Worm (Caenorhabditis elegans) whole organism, L2 larva: ENCODE measurements around the gene spe-51.
"Not testable (repeated sequence)": the region's sequence is repeated elsewhere in the genome, so short reads cannot be mapped to it uniquely, and the experiment has no call there.

Source experiments
- C34F6.9 ChIP-seq: fragments of 150-350 bp; optimal IDR thresholded peaks from 2 replicates; lab custom pipeline; 2014; ENCODE audit warnings: missing biosample characterization, missing genetic modification characterization
- F13H6.1 ChIP-seq: sonication (generic microtip); optimal IDR thresholded peaks from 2 replicates; lab custom pipeline; 2016; ENCODE audit warnings: missing genetic modification characterization, missing compliant biosample characterization
- R02D3.7 ChIP-seq: fragments of 150-350 bp; optimal IDR thresholded peaks from 2 replicates; lab custom pipeline; 2014; ENCODE audit warnings: missing biosample characterization, missing genetic modification characterization
- Y55F3AM.14 ChIP-seq: fragments of 200-800 bp; sonication (Bioruptor generic); optimal IDR thresholded peaks from 2 replicates; lab custom pipeline; 2018; ENCODE audit warnings: mild to moderate bottlenecking, missing genetic modification characterization, missing compliant biosample characterization
- ZK546.5 ChIP-seq: sonication (generic microtip); optimal IDR thresholded peaks from 2 replicates; lab custom pipeline; 2017; ENCODE audit warnings: missing biosample characterization, missing genetic modification characterization
- aly-2 ChIP-seq: fragments of 150-350 bp; optimal IDR thresholded peaks from 2 replicates; lab custom pipeline; 2014; ENCODE audit warnings: missing biosample characterization, missing genetic modification characterization
- ama-1 ChIP-seq: fragments of 150-350 bp; optimal IDR thresholded peaks from 2 replicates; lab custom pipeline; 2018; ENCODE audit warnings: inconsistent platforms
- blmp-1 ChIP-seq: sonication (generic microtip); optimal IDR thresholded peaks from 2 replicates; lab custom pipeline; 2017; ENCODE audit warnings: missing genetic modification characterization, mild to moderate bottlenecking, missing compliant biosample characterization, antibody characterized with exemption, moderate library complexity; ENCODE audit not compliant: insufficient read depth
- ceh-82 ChIP-seq: fragments of 150-350 bp; optimal IDR thresholded peaks from 2 replicates; lab custom pipeline; 2014; ENCODE audit warnings: missing biosample characterization, missing genetic modification characterization
- crh-2 ChIP-seq: sonication (generic microtip); optimal IDR thresholded peaks from 2 replicates; lab custom pipeline; 2017; ENCODE audit warnings: missing biosample characterization, missing genetic modification characterization
- egl-27 ChIP-seq: sonication (generic microtip); optimal IDR thresholded peaks from 3 replicates; lab custom pipeline; 2017; ENCODE audit warnings: missing biosample characterization, missing genetic modification reagents, missing genetic modification characterization
- fos-1 ChIP-seq: fragments of 150-350 bp; optimal IDR thresholded peaks from 2 replicates; lab custom pipeline; 2014; ENCODE audit warnings: missing biosample characterization, missing genetic modification characterization
- gmeb-1 ChIP-seq: fragments of 150-350 bp; optimal IDR thresholded peaks from 2 replicates; lab custom pipeline; 2014; ENCODE audit warnings: missing biosample characterization, missing genetic modification characterization
- lin-13 ChIP-seq: fragments of 150-350 bp; optimal IDR thresholded peaks from 2 replicates; lab custom pipeline; 2014; ENCODE audit warnings: missing biosample characterization, missing genetic modification reagents, missing genetic modification characterization
- lsy-2 ChIP-seq, 2 experiments: fragments of 150-350 bp in 1 of 2; sonication (generic microtip) in 1 of 2; optimal IDR thresholded peaks; 2 replicates each; lab custom pipeline; 2014 to 2017; ENCODE audit warnings: missing biosample characterization in 2 of 2, missing genetic modification characterization in 2 of 2
- mab-5 ChIP-seq: fragments of 150-350 bp; optimal IDR thresholded peaks from 2 replicates; lab custom pipeline; 2014; ENCODE audit warnings: missing biosample characterization, missing genetic modification characterization
- mbf-1 ChIP-seq: sonication (generic microtip); optimal IDR thresholded peaks from 2 replicates; lab custom pipeline; 2017; ENCODE audit warnings: missing biosample characterization, missing genetic modification characterization
- nhr-10 ChIP-seq: sonication (generic microtip); optimal IDR thresholded peaks from 2 replicates; lab custom pipeline; 2017; ENCODE audit warnings: missing biosample characterization, missing genetic modification characterization
- nhr-11 ChIP-seq: fragments of 150-350 bp; optimal IDR thresholded peaks from 2 replicates; lab custom pipeline; 2014; ENCODE audit warnings: missing biosample characterization, missing genetic modification characterization
- nhr-129 ChIP-seq: fragments of 150-350 bp; optimal IDR thresholded peaks from 2 replicates; lab custom pipeline; 2014; ENCODE audit warnings: missing biosample characterization, missing genetic modification characterization
- nhr-21 ChIP-seq: fragments of 150-350 bp; optimal IDR thresholded peaks from 2 replicates; lab custom pipeline; 2014; ENCODE audit warnings: missing biosample characterization, missing genetic modification characterization
- nhr-25 ChIP-seq: fragments of 150-350 bp; sonication (generic microtip); optimal IDR thresholded peaks from 3 replicates; lab custom pipeline; 2014; ENCODE audit warnings: missing biosample characterization, missing genetic modification characterization
- nhr-6 ChIP-seq: fragments of 150-350 bp; optimal IDR thresholded peaks from 2 replicates; lab custom pipeline; 2014; ENCODE audit warnings: missing biosample characterization, missing genetic modification characterization
- peb-1 ChIP-seq: fragments of 150-350 bp; optimal IDR thresholded peaks from 2 replicates; lab custom pipeline; 2014; ENCODE audit warnings: missing biosample characterization, missing genetic modification characterization
- sem-4 ChIP-seq: fragments of 150-350 bp; optimal IDR thresholded peaks from 2 replicates; lab custom pipeline; 2014; ENCODE audit warnings: missing biosample characterization, missing genetic modification reagents, missing genetic modification characterization
- skn-1 ChIP-seq: sonication (generic microtip); optimal IDR thresholded peaks from 2 replicates; lab custom pipeline; 2017; ENCODE audit warnings: missing biosample characterization, missing genetic modification characterization
- sma-3 ChIP-seq: sonication (generic microtip); optimal IDR thresholded peaks from 2 replicates; lab custom pipeline; 2016; ENCODE audit warnings: missing genetic modification reagents, missing genetic modification characterization, missing compliant biosample characterization
- sma-9 ChIP-seq, 2 experiments: fragments of 150-350 bp in 1 of 2; sonication (generic microtip) in 1 of 2; optimal IDR thresholded peaks; 2 replicates each; lab custom pipeline; 2014 to 2016; ENCODE audit warnings: missing genetic modification characterization in 2 of 2, mild to moderate bottlenecking in 1 of 2, missing biosample characterization in 1 of 2, missing compliant biosample characterization in 1 of 2, missing genetic modification reagents in 1 of 2, moderate library complexity in 1 of 2
- unc-39 ChIP-seq: fragments of 150-350 bp; optimal IDR thresholded peaks from 2 replicates; lab custom pipeline; 2014; ENCODE audit warnings: missing biosample characterization, missing genetic modification characterization
- unc-55 ChIP-seq: fragments of 150-350 bp; sonication (generic microtip); optimal IDR thresholded peaks from 3 replicates; lab custom pipeline; 2014; ENCODE audit warnings: missing biosample characterization, missing genetic modification reagents, missing genetic modification characterization
- unc-62 ChIP-seq: fragments of 150-350 bp; optimal IDR thresholded peaks from 2 replicates; lab custom pipeline; 2014; ENCODE audit warnings: missing biosample characterization, missing genetic modification reagents, missing genetic modification characterization
- ztf-11 ChIP-seq: sonication (generic microtip); optimal IDR thresholded peaks from 2 replicates; lab custom pipeline; 2017; ENCODE audit warnings: missing biosample characterization, missing genetic modification characterization
- ztf-4 ChIP-seq: fragments of 150-350 bp; optimal IDR thresholded peaks from 2 replicates; lab custom pipeline; 2014; ENCODE audit warnings: missing biosample characterization, missing genetic modification characterization

Gene spe-51

ce11 chrIV:4724562-4724961 is 32.0 kb downstream of the spe-51 start, which contains the start of gene K08F11.1:
K08F11.1 (plus strand) TSS chrIV:4724862.
- TF ChIP-seq ztf-11 (tag; lab: Kevin White, UChicago) (no peak), nhr-10 (no peak), peb-1 (no peak), skn-1 (tag; lab: Kevin White, UChicago) (no peak), ztf-4 (tag; lab: Kevin White, UChicago) (no peak), R02D3.7 (tag; lab: Kevin White, UChicago) (no peak), ZK546.5 (tag; lab: Kevin White, UChicago) (no peak), unc-62 (GFP tag; lab: Kevin White, UChicago) (no peak), mbf-1 (tag; lab: Kevin White, UChicago) (no peak), nhr-6 (tag; lab: Kevin White, UChicago) (no peak), unc-39 (tag; lab: Kevin White, UChicago) (no peak), aly-2 (no peak), ama-1 (no peak), nhr-11 (tag; lab: Kevin White, UChicago) (no peak), egl-27 (tag; lab: Kevin White, UChicago) (no peak), sem-4 (no peak), sma-3 (GFP tag; lab: Kevin White, UChicago) (no peak), ceh-82 (tag; lab: Kevin White, UChicago) (no peak)

DNA sequence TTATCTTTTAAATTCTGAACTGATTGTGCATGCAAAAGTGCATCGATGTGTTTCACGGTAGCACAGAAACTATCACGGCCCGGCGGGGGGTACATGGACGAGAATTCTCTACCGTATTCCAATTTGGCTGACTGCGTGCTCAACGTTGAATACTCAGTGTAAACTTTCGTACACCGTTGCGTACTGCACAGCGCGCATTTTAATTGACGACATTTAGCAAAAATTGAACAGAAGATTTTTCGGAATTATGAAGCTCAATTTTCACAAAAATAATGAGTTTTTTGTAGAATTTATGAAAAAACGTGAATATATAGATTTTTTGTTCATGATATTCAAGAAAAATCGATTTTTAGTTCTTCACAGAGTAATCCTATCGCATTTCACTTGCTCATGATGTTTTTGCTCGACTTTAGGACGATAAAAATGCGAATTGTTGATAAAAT is 32.9 kb downstream of the spe-51 start:
- TF ChIP-seq ztf-4 (tag; lab: Kevin White, UChicago): peak; percentile 19
- peak; percentile 35 for TF ChIP-seq unc-55 (GFP tag; lab: Kevin White, UChicago)
- peak; percentile 36 for TF ChIP-seq crh-2 (tag; lab: Kevin White, UChicago)
- TF ChIP-seq C34F6.9 (tag; lab: Kevin White, UChicago): peak; percentile 32
- TF ChIP-seq nhr-25 (tag; lab: Kevin White, UChicago): peak; percentile 65
- TF ChIP-seq ZK546.5 (tag; lab: Kevin White, UChicago): peak; percentile 74
- TF ChIP-seq lin-13 (GFP tag; lab: Kevin White, UChicago): peak; percentile 68
- TF ChIP-seq nhr-129 (tag; lab: Kevin White, UChicago): peak; percentile 29
- TF ChIP-seq R02D3.7 (tag; lab: Kevin White, UChicago): peak; percentile 21
- TF ChIP-seq sma-3 (GFP tag; lab: Kevin White, UChicago): peak; percentile 86
- TF ChIP-seq mab-5: peak; percentile 16
- TF ChIP-seq nhr-21 (tag; lab: Kevin White, UChicago): peak; percentile 65
- TF ChIP-seq blmp-1 (tag; lab: Kevin White, UChicago): peak; percentile 13
- TF ChIP-seq nhr-6 (tag; lab: Kevin White, UChicago): peak; percentile 11
- TF ChIP-seq gmeb-1 (tag; lab: Kevin White, UChicago): peak; percentile 58
- peak; percentile 50 for TF ChIP-seq sma-9 (GFP tag; optimal IDR thresholded peaks at IDR 0.05; lab: Kevin White, UChicago)
- TF ChIP-seq sma-9 (tag; optimal IDR thresholded peaks at IDR 0.05; lab: Kevin White, UChicago): not testable (repeated sequence)
- peak; percentile 81 for TF ChIP-seq F13H6.1 (tag; lab: Kevin White, UChicago)
- peak; percentile 95 to 98 for TF ChIP-seq lsy-2 (tag; optimal IDR thresholded peaks at IDR 0.05; lab: Kevin White, UChicago)
- TF ChIP-seq nhr-11 (tag; lab: Kevin White, UChicago): peak; percentile 34

- TF ChIP-seq R02D3.7 (tag; lab: Kevin White, UChicago) (peak; percentile 34), F13H6.1 (tag; lab: Kevin White, UChicago) (peak; percentile 90), C34F6.9 (tag; lab: Kevin White, UChicago) (peak; percentile 62), Y55F3AM.14 (GFP tag; lab: Kevin White, UChicago) (peak; percentile 91), sma-3 (GFP tag; lab: Kevin White, UChicago) (peak; percentile 95), gmeb-1 (tag; lab: Kevin White, UChicago) (peak; percentile 65), nhr-25 (tag; lab: Kevin White, UChicago) (peak; percentile 83), mab-5 (peak; percentile 68), sem-4 (peak; percentile 46), ztf-4 (tag; lab: Kevin White, UChicago) (peak; percentile 5), ceh-82 (tag; lab: Kevin White, UChicago) (peak; percentile 4), fos-1 (tag; lab: Kevin White, UChicago) (peak; percentile 33), sma-9 (GFP tag; optimal IDR thresholded peaks at IDR 0.05; lab: Kevin White, UChicago) (peak; percentile 53), nhr-21 (tag; lab: Kevin White, UChicago) (peak; percentile 74), lsy-2 (tag; optimal IDR thresholded peaks at IDR 0.05; lab: Kevin White, UChicago) (peak; percentile 97 to 98), unc-55 (GFP tag; lab: Kevin White, UChicago) (peak; percentile 58), crh-2 (tag; lab: Kevin White, UChicago) (peak; percentile 67), lin-13 (GFP tag; lab: Kevin White, UChicago) (peak; percentile 72), ZK546.5 (tag; lab: Kevin White, UChicago) (peak; percentile 80), nhr-129 (tag; lab: Kevin White, UChicago) (peak; percentile 13), nhr-6 (tag; lab: Kevin White, UChicago) (peak; percentile 11)
- not testable (repeated sequence) for TF ChIP-seq sma-9 (tag; optimal IDR thresholded peaks at IDR 0.05; lab: Kevin White, UChicago)
- TF ChIP-seq, all 48 proteins: peak for 21; not testable (repeated sequence) for 27
Measured at ce11 chrIV:4727935-4728334, 35.4 kb downstream of the spe-51 start.
